Fruit fly (Drosophila melanogaster) whole organism, embryonic: ENCODE measurements around the gene kibra.

Experiments
- Awh ChIP-seq: fragments of 200-800 bp; sonication (Bioruptor generic); IDR thresholded peaks from 2 replicates; pipeline ENCODE4, ENCODE4 v1.3.6; 2022; ENCODE audit warnings: missing biosample characterization, missing genetic modification characterization
- Blimp-1 ChIP-seq: fragments of 200-800 bp; sonication (Bioruptor generic); optimal IDR thresholded peaks from 3 replicates; lab custom pipeline; 2018; ENCODE audit warnings: missing biosample characterization, missing genetic modification characterization, mild to moderate bottlenecking, moderate library complexity, missing genetic modification reagents
- CG10147 ChIP-seq: fragments of 200-800 bp; sonication (Bioruptor generic); optimal IDR thresholded peaks from 2 replicates; lab custom pipeline; 2019; ENCODE audit warnings: missing biosample characterization, mild to moderate bottlenecking, missing genetic modification characterization, moderate library complexity
- CG10959 ChIP-seq: fragments of 200-800 bp; sonication (Bioruptor generic); IDR thresholded peaks from 2 replicates; pipeline ENCODE4 v1.3.6; 2022; ENCODE audit warnings: missing biosample characterization, missing genetic modification characterization
- CG10979 ChIP-seq: fragments of 200-800 bp; sonication (Bioruptor generic); optimal IDR thresholded peaks from 2 replicates; lab custom pipeline; 2018; ENCODE audit warnings: missing biosample characterization, mild to moderate bottlenecking, missing genetic modification characterization, moderate library complexity
- CG11504 ChIP-seq: fragments of 200-800 bp; sonication (Bioruptor generic); optimal IDR thresholded peaks from 3 replicates; lab custom pipeline; 2019; ENCODE audit warnings: missing biosample characterization, mild to moderate bottlenecking, missing genetic modification characterization, moderate library complexity
- CG12155 ChIP-seq: fragments of 200-800 bp; sonication (Bioruptor generic); optimal IDR thresholded peaks from 3 replicates; lab custom pipeline; 2016; ENCODE audit warnings: missing biosample characterization, missing genetic modification characterization
- CG12659 ChIP-seq: fragments of 200-800 bp; sonication (Bioruptor generic); optimal IDR thresholded peaks from 3 replicates; lab custom pipeline; 2017; ENCODE audit warnings: mild to moderate bottlenecking, missing biosample characterization, missing genetic modification reagents, missing genetic modification characterization
- CG14050 ChIP-seq: fragments of 200-800 bp; sonication (Bioruptor generic); IDR thresholded peaks from 3 replicates; pipeline ENCODE4 v1.3.6; 2022; ENCODE audit warnings: missing biosample characterization, missing genetic modification characterization
- CG15011 ChIP-seq: fragments of 200-800 bp; sonication (Bioruptor generic); optimal IDR thresholded peaks from 3 replicates; lab custom pipeline; 2018; ENCODE audit warnings: missing biosample characterization, mild to moderate bottlenecking, missing genetic modification characterization
- CG15479 ChIP-seq: fragments of 200-800 bp; sonication (Bioruptor generic); optimal IDR thresholded peaks from 3 replicates; lab custom pipeline; 2019; ENCODE audit warnings: missing biosample characterization, mild to moderate bottlenecking, missing genetic modification characterization, moderate library complexity
- CG1603 ChIP-seq: fragments of 200-800 bp; sonication (Bioruptor generic); optimal IDR thresholded peaks from 2 replicates; lab custom pipeline; 2019; ENCODE audit warnings: missing biosample characterization, mild to moderate bottlenecking, missing genetic modification characterization, moderate library complexity
- CG18619 ChIP-seq: fragments of 200-800 bp; sonication (Bioruptor generic); optimal IDR thresholded peaks from 3 replicates; lab custom pipeline; 2017; ENCODE audit warnings: missing biosample characterization, mild to moderate bottlenecking, missing genetic modification characterization
- CG2678 ChIP-seq: fragments of 200-800 bp; sonication (Bioruptor generic); optimal IDR thresholded peaks from 3 replicates; lab custom pipeline; 2019; ENCODE audit warnings: missing biosample characterization, mild to moderate bottlenecking, missing genetic modification characterization, moderate library complexity
- CG31388 ChIP-seq: fragments of 200-800 bp; sonication (Bioruptor generic); optimal IDR thresholded peaks from 2 replicates; lab custom pipeline; 2016; ENCODE audit warnings: missing biosample characterization, missing genetic modification characterization
- CG34422 ChIP-seq: fragments of 200-800 bp; sonication (Bioruptor generic); IDR thresholded peaks from 3 replicates; pipeline ENCODE4 v1.3.6; 2022; ENCODE audit warnings: missing biosample characterization, missing genetic modification characterization
- CG6254 ChIP-seq: fragments of 200-800 bp; sonication (Bioruptor generic); optimal IDR thresholded peaks from 3 replicates; lab custom pipeline; 2017; ENCODE audit warnings: mild to moderate bottlenecking, missing biosample characterization, missing genetic modification reagents, missing genetic modification characterization
- CG7357 ChIP-seq: fragments of 200-800 bp; sonication (Bioruptor generic); IDR thresholded peaks from 3 replicates; pipeline ENCODE4 v1.3.6; 2022; ENCODE audit warnings: missing biosample characterization, missing genetic modification characterization
- CG8290 ChIP-seq, 3 experiments: fragments of 200-800 bp; sonication (Bioruptor generic); optimal IDR thresholded peaks; 2 replicates each; lab custom pipeline; 2016 to 2019; ENCODE audit warnings: missing biosample characterization in 3 of 3, missing genetic modification characterization in 3 of 3, mild to moderate bottlenecking in 2 of 3, moderate library complexity in 1 of 3
- CHES-1-like ChIP-seq: fragments of 200-800 bp; sonication (Bioruptor generic); optimal IDR thresholded peaks from 2 replicates; lab custom pipeline; 2016; ENCODE audit warnings: missing biosample characterization, missing genetic modification characterization
- CoRest ChIP-seq: fragments of 200-800 bp; sonication (Bioruptor generic); optimal IDR thresholded peaks from 3 replicates; lab custom pipeline; 2018; ENCODE audit warnings: missing biosample characterization, mild to moderate bottlenecking, missing genetic modification characterization, moderate library complexity
- Dp ChIP-seq: fragments of 200-800 bp; sonication (Bioruptor generic); optimal IDR thresholded peaks from 2 replicates; lab custom pipeline; 2018; ENCODE audit warnings: missing biosample characterization, mild to moderate bottlenecking, missing genetic modification characterization, moderate library complexity
- Dref ChIP-seq: fragments of 200-800 bp; sonication (Bioruptor generic); IDR thresholded peaks from 2 replicates; pipeline ENCODE4 v1.3.6; 2022; ENCODE audit warnings: missing biosample characterization, missing genetic modification characterization
- HHEX ChIP-seq: fragments of 200-800 bp; sonication (Bioruptor generic); optimal IDR thresholded peaks from 3 replicates; lab custom pipeline; 2017; ENCODE audit warnings: missing biosample characterization, mild to moderate bottlenecking, missing genetic modification characterization, missing genetic modification reagents
- HmgZ ChIP-seq: fragments of 200-800 bp; sonication (Bioruptor generic); optimal IDR thresholded peaks from 2 replicates; lab custom pipeline; 2018; ENCODE audit warnings: missing biosample characterization, mild to moderate bottlenecking, missing genetic modification characterization
- Hr51 ChIP-seq, 2 experiments: fragments of 200-800 bp; sonication (Bioruptor generic); optimal IDR thresholded peaks; 2 replicates in 1 of 2; 3 replicates in 1 of 2; lab custom pipeline; 2016 to 2018; ENCODE audit warnings: missing biosample characterization in 2 of 2, missing genetic modification characterization in 2 of 2, mild to moderate bottlenecking in 1 of 2, moderate library complexity in 1 of 2
- MTF-1 ChIP-seq: fragments of 200-800 bp; sonication (Bioruptor generic); optimal IDR thresholded peaks from 2 replicates; lab custom pipeline; 2018; ENCODE audit warnings: missing biosample characterization, mild to moderate bottlenecking, missing genetic modification characterization, borderline replicate concordance
- Nf-YA ChIP-seq: fragments of 200-800 bp; sonication (Bioruptor generic); IDR thresholded peaks from 2 replicates; pipeline ENCODE4 v1.3.6; 2022; ENCODE audit warnings: missing biosample characterization, missing genetic modification characterization
- abd-A ChIP-seq: fragments of 200-800 bp; sonication (Bioruptor generic); optimal IDR thresholded peaks from 3 replicates; lab custom pipeline; 2019; ENCODE audit warnings: missing biosample characterization, mild to moderate bottlenecking, missing genetic modification characterization, moderate library complexity
- bcd ChIP-seq: fragments of 200-800 bp; sonication (Bioruptor generic); optimal IDR thresholded peaks from 2 replicates; lab custom pipeline; 2017; ENCODE audit warnings: missing biosample characterization, mild to moderate bottlenecking, missing genetic modification characterization
- br ChIP-seq: fragments of >200 bp; optimal IDR thresholded peaks from 2 replicates; lab custom pipeline; 2017
- chn ChIP-seq: fragments of 200-800 bp; sonication (Bioruptor generic); optimal IDR thresholded peaks from 2 replicates; lab custom pipeline; 2016; ENCODE audit warnings: missing biosample characterization, missing genetic modification characterization
- crc ChIP-seq: fragments of 200-800 bp; sonication (Bioruptor generic); optimal IDR thresholded peaks from 2 replicates; lab custom pipeline; 2016; ENCODE audit warnings: missing biosample characterization, missing genetic modification characterization
- dimm ChIP-seq: fragments of 200-800 bp; sonication (Bioruptor generic); IDR thresholded peaks from 2 replicates; pipeline ENCODE4 v1.3.6; 2022; ENCODE audit warnings: missing biosample characterization, missing genetic modification characterization
- emc ChIP-seq: fragments of 200-800 bp; sonication (Bioruptor generic); optimal IDR thresholded peaks from 2 replicates; lab custom pipeline; 2016; ENCODE audit warnings: missing biosample characterization, missing genetic modification characterization
- ems ChIP-seq: fragments of 200-800 bp; sonication (Bioruptor generic); optimal IDR thresholded peaks from 3 replicates; lab custom pipeline; 2016; ENCODE audit warnings: missing biosample characterization, missing genetic modification characterization
- gfzf ChIP-seq: fragments of 200-800 bp; sonication (Bioruptor generic); optimal IDR thresholded peaks from 2 replicates; lab custom pipeline; 2016; ENCODE audit warnings: missing biosample characterization, mild to moderate bottlenecking, missing genetic modification characterization, moderate library complexity
- grau ChIP-seq: fragments of 200-800 bp; optimal IDR thresholded peaks from 3 replicates; lab custom pipeline; 2019; ENCODE audit warnings: missing biosample characterization, mild to moderate bottlenecking, missing genetic modification characterization, moderate library complexity
- grn ChIP-seq: fragments of 200-800 bp; sonication (Bioruptor generic); optimal IDR thresholded peaks from 3 replicates; lab custom pipeline; 2017; ENCODE audit warnings: missing biosample characterization, missing genetic modification characterization
- jing ChIP-seq: fragments of 200-800 bp; sonication (Bioruptor generic); optimal IDR thresholded peaks from 2 replicates; lab custom pipeline; 2018; ENCODE audit warnings: missing biosample characterization, mild to moderate bottlenecking, missing genetic modification characterization
- kni ChIP-seq: fragments of 200-800 bp; sonication (Bioruptor generic); optimal IDR thresholded peaks from 3 replicates; lab custom pipeline; 2017; ENCODE audit warnings: mild to moderate bottlenecking, missing biosample characterization, missing genetic modification reagents, missing genetic modification characterization
- mam ChIP-seq: fragments of 200-800 bp; sonication (Bioruptor generic); optimal IDR thresholded peaks from 3 replicates; lab custom pipeline; 2016; ENCODE audit warnings: missing biosample characterization, missing genetic modification characterization
- shn ChIP-seq: fragments of 200-800 bp; sonication (Bioruptor generic); optimal IDR thresholded peaks from 3 replicates; lab custom pipeline; 2016; ENCODE audit warnings: missing biosample characterization, missing genetic modification characterization
- stwl ChIP-seq: fragments of 200-800 bp; sonication (Bioruptor generic); optimal IDR thresholded peaks from 3 replicates; lab custom pipeline; 2018; ENCODE audit warnings: missing biosample characterization, mild to moderate bottlenecking, missing genetic modification characterization, moderate library complexity
- trh ChIP-seq: fragments of 200-800 bp; sonication (Bioruptor generic); optimal IDR thresholded peaks from 2 replicates; lab custom pipeline; 2016; ENCODE audit warnings: missing biosample characterization, missing genetic modification characterization
- tup ChIP-seq: fragments of 200-800 bp; sonication (Bioruptor generic); optimal IDR thresholded peaks from 2 replicates; lab custom pipeline; 2016; ENCODE audit warnings: missing biosample characterization, mild to moderate bottlenecking, missing genetic modification characterization, moderate library complexity
- zfh2 ChIP-seq: fragments of 200-800 bp; sonication (Bioruptor generic); optimal IDR thresholded peaks from 2 replicates; lab custom pipeline; 2016; ENCODE audit warnings: missing biosample characterization, missing genetic modification characterization

Gene kibra

dm6 chr3R:14721942-14722939 is 1.8 kb downstream of the kibra start (continued):
- TF ChIP-seq shn = peak; percentile 61
- TF ChIP-seq MTF-1 (GFP tag; lab: Kevin White, UChicago) = peak; percentile 29
- TF ChIP-seq crc = peak; percentile 42
- peak; percentile 54 for TF ChIP-seq HmgZ (tag; lab: Kevin White, UChicago)
- TF ChIP-seq Awh (GFP tag; lab: Robert Waterston, UW) = no peak
- no peak for TF ChIP-seq Dp (GFP tag; lab: Kevin White, UChicago)
- TF ChIP-seq grau (tag; lab: Kevin White, UChicago) = peak; percentile 70
- TF ChIP-seq grn (GFP tag; lab: Kevin White, UChicago) = no peak
- TF ChIP-seq jing (GFP tag; lab: Kevin White, UChicago) = peak; percentile 68
- TF ChIP-seq Nf-YA = no peak; the same call in 1 of the 2 replicates
- no peak for TF ChIP-seq CG8290 (GFP tag; optimal IDR thresholded peaks at IDR 0.05; lab: Kevin White, UChicago)
- TF ChIP-seq CG8290 (tag; optimal IDR thresholded peaks at IDR 0.05; lab: Kevin White, UChicago) = peak in 1 of 2 experiments; percentile 76
- TF ChIP-seq mam = peak; percentile 58
- peak; percentile 78 for TF ChIP-seq CG14050 (GFP tag; lab: Robert Waterston, UW)
- TF ChIP-seq HHEX = peak; percentile 66
- TF ChIP-seq CG18619 = peak; percentile 35
- TF ChIP-seq CG6254 (GFP tag; lab: Kevin White, UChicago) = peak; percentile 19
- TF ChIP-seq CG11504 (tag; lab: Kevin White, UChicago) = peak; percentile 82
- peak; percentile 78 for TF ChIP-seq CG1603 (tag; lab: Kevin White, UChicago)
- peak; percentile 38 for TF ChIP-seq tup (GFP tag; lab: Kevin White, UChicago)
- TF ChIP-seq CG15011 (GFP tag; lab: Kevin White, UChicago) = peak; percentile 38
- TF ChIP-seq CG7357 = peak; percentile 19; the same call in 1 of the 3 replicates
- TF ChIP-seq Dref = no peak
- TF ChIP-seq CG12659 = peak; percentile 69
- peak; percentile 76 for TF ChIP-seq chn
- peak; percentile 78 for TF ChIP-seq CG2678 (tag; lab: Kevin White, UChicago)
- peak; percentile 70 for TF ChIP-seq ems (GFP tag; lab: Kevin White, UChicago)
- peak; percentile 73; the same call in 2 of the 3 replicates for TF ChIP-seq CG34422
- TF ChIP-seq CG15479 = peak; percentile 30
- 0 out of 2 replicates have a peak, but pooled peaks have one; percentile 26 for TF ChIP-seq dimm (GFP tag; lab: Robert Waterston, UW)
- TF ChIP-seq CG10959 = 0 out of 2 replicates have a peak, but pooled peaks have one; percentile 23
- TF ChIP-seq br (lab: Kevin White, UChicago) = no peak
- peak; percentile 26 for TF ChIP-seq CG10147
- TF ChIP-seq CG12155 = peak; percentile 25
- TF ChIP-seq CG31388 (GFP tag; lab: Kevin White, UChicago) = no peak
- peak; percentile 13 for TF ChIP-seq kni (GFP tag; lab: Kevin White, UChicago)
- peak; percentile 43 for TF ChIP-seq zfh2 (GFP tag; lab: Kevin White, UChicago)
- peak; percentile 60 for TF ChIP-seq CHES-1-like
- peak; percentile 20 to 84 for TF ChIP-seq Hr51 (GFP tag; optimal IDR thresholded peaks at IDR 0.05; lab: Kevin White, UChicago)
- peak; percentile 71 for TF ChIP-seq bcd (GFP tag; lab: Kevin White, UChicago)
- TF ChIP-seq Blimp-1 (GFP tag; lab: Kevin White, UChicago) = peak; percentile 61
- no peak for TF ChIP-seq stwl (tag; lab: Kevin White, UChicago)
- TF ChIP-seq emc (GFP tag; lab: Kevin White, UChicago) = peak; percentile 16
- TF ChIP-seq CoRest (tag; lab: Kevin White, UChicago) = peak; percentile 66
- peak; percentile 32 for TF ChIP-seq abd-A (tag; lab: Kevin White, UChicago)
- TF ChIP-seq gfzf = no peak
- peak; percentile 59 for TF ChIP-seq CG10979 (tag; lab: Kevin White, UChicago)
- no peak for TF ChIP-seq trh (GFP tag; lab: Kevin White, UChicago)
